Worm (Caenorhabditis elegans): ENCODE measurements around the gene fip-1.

Gene fip-1

ce11 chrIII:8620259-8620658 lies 19.3 kb upstream of the fip-1 start:
- TF ChIP-seq ceh-13 (GFP tag; optimal IDR thresholded peaks at IDR 0.05): no peak
- TF ChIP-seq F13C5.2 (tag; optimal IDR thresholded peaks at IDR 0.05): no peak
- TF ChIP-seq tbx-37 (GFP tag; conservative IDR thresholded peaks at IDR 0.05): no peak
- TF ChIP-seq aly-1 (tag; optimal IDR thresholded peaks at IDR 0.05): no peak
- no peak for TF ChIP-seq hnd-1 (tag; optimal IDR thresholded peaks at IDR 0.05)
- no peak for TF ChIP-seq hmg-4 (GFP tag; optimal IDR thresholded peaks at IDR 0.05)
- TF ChIP-seq B0310.2 (tag; optimal IDR thresholded peaks at IDR 0.05): no peak
- TF ChIP-seq ceh-36 (tag; optimal IDR thresholded peaks at IDR 0.05): no peak
- no peak for TF ChIP-seq flt-1 (GFP tag; IDR thresholded peaks at IDR 0.05)
- TF ChIP-seq scrt-1 (GFP tag; IDR thresholded peaks at IDR 0.05): no peak
- TF ChIP-seq ets-7 (tag; optimal IDR thresholded peaks at IDR 0.05): no peak
- TF ChIP-seq tbx-11 (GFP tag; IDR thresholded peaks at IDR 0.05): no peak
- TF ChIP-seq hmbx-1 (tag; optimal IDR thresholded peaks at IDR 0.05): no peak
- no peak for TF ChIP-seq tra-4 (tag; optimal IDR thresholded peaks at IDR 0.05)
- TF ChIP-seq sea-1 (GFP tag; conservative IDR thresholded peaks at IDR 0.05): no peak

- no peak for TF ChIP-seq ama-1 (optimal IDR thresholded peaks at IDR 0.05)
- TF ChIP-seq sea-1 (GFP tag; conservative IDR thresholded peaks at IDR 0.05): no peak
- TF ChIP-seq hmg-4 (GFP tag; optimal IDR thresholded peaks at IDR 0.05): no peak
- no peak for TF ChIP-seq flt-1 (GFP tag; IDR thresholded peaks at IDR 0.05)
- no peak for TF ChIP-seq ets-7 (tag; optimal IDR thresholded peaks at IDR 0.05)
- no peak for TF ChIP-seq tbx-37 (GFP tag; conservative IDR thresholded peaks at IDR 0.05)
- TF ChIP-seq tra-4 (tag; optimal IDR thresholded peaks at IDR 0.05): no peak
- no peak for TF ChIP-seq pes-1 (GFP tag; IDR thresholded peaks at IDR 0.05)
Measured at ce11 chrIII:8621002-8621401, 18.5 kb upstream of the fip-1 start.

ce11 chrIII:8621982-8622381 lies 17.6 kb upstream of the fip-1 start:
- no peak for TF ChIP-seq sea-1 (GFP tag; conservative IDR thresholded peaks at IDR 0.05)
- no peak for TF ChIP-seq tra-4 (tag; optimal IDR thresholded peaks at IDR 0.05)
- no peak for TF ChIP-seq ama-1 (optimal IDR thresholded peaks at IDR 0.05)
- no peak for TF ChIP-seq B0310.2 (tag; optimal IDR thresholded peaks at IDR 0.05)
- TF ChIP-seq ceh-13 (GFP tag; optimal IDR thresholded peaks at IDR 0.05): no peak
- TF ChIP-seq F13C5.2 (tag; optimal IDR thresholded peaks at IDR 0.05): no peak
- no peak for TF ChIP-seq ets-7 (tag; optimal IDR thresholded peaks at IDR 0.05)
- TF ChIP-seq hnd-1 (tag; optimal IDR thresholded peaks at IDR 0.05): no peak
- no peak for TF ChIP-seq flt-1 (GFP tag; IDR thresholded peaks at IDR 0.05)
- no peak for TF ChIP-seq hmg-4 (GFP tag; optimal IDR thresholded peaks at IDR 0.05)
- no peak for TF ChIP-seq pes-1 (GFP tag; IDR thresholded peaks at IDR 0.05)
- no peak for TF ChIP-seq ceh-36 (tag; optimal IDR thresholded peaks at IDR 0.05)
- TF ChIP-seq tbx-11 (GFP tag; IDR thresholded peaks at IDR 0.05): no peak
- TF ChIP-seq aly-1 (tag; optimal IDR thresholded peaks at IDR 0.05): no peak
- no peak for TF ChIP-seq hmbx-1 (tag; optimal IDR thresholded peaks at IDR 0.05)

- no peak for TF ChIP-seq ets-7 (tag; optimal IDR thresholded peaks at IDR 0.05)
- no peak for TF ChIP-seq tbx-37 (GFP tag; conservative IDR thresholded peaks at IDR 0.05)
- no peak for TF ChIP-seq scrt-1 (GFP tag; IDR thresholded peaks at IDR 0.05)
- no peak for TF ChIP-seq tbx-11 (GFP tag; IDR thresholded peaks at IDR 0.05)
- TF ChIP-seq sea-1 (GFP tag; conservative IDR thresholded peaks at IDR 0.05): no peak
- TF ChIP-seq flt-1 (GFP tag; IDR thresholded peaks at IDR 0.05): no peak
- TF ChIP-seq hmg-4 (GFP tag; optimal IDR thresholded peaks at IDR 0.05): no peak
- TF ChIP-seq F13C5.2 (tag; optimal IDR thresholded peaks at IDR 0.05): no peak
- no peak for TF ChIP-seq ceh-36 (tag; optimal IDR thresholded peaks at IDR 0.05)
- TF ChIP-seq B0310.2 (tag; optimal IDR thresholded peaks at IDR 0.05): no peak
- no peak for TF ChIP-seq ama-1 (optimal IDR thresholded peaks at IDR 0.05)
Measured at ce11 chrIII:8622435-8622834, 17.1 kb upstream of the fip-1 start, which contains the start of gene ceh-16. Gene ceh-16 (plus strand): TSS chrIII:8622735.

- no peak for TF ChIP-seq ama-1 (optimal IDR thresholded peaks at IDR 0.05)
- TF ChIP-seq tbx-37 (GFP tag; conservative IDR thresholded peaks at IDR 0.05): no peak
- TF ChIP-seq aly-1 (tag; optimal IDR thresholded peaks at IDR 0.05): no peak
- no peak for TF ChIP-seq hmg-4 (GFP tag; optimal IDR thresholded peaks at IDR 0.05)
Measured at ce11 chrIII:8625125-8625524, 14.4 kb upstream of the fip-1 start.

- TF ChIP-seq ets-7 (tag; optimal IDR thresholded peaks at IDR 0.05) (no peak), flt-1 (GFP tag; IDR thresholded peaks at IDR 0.05) (no peak), B0310.2 (tag; optimal IDR thresholded peaks at IDR 0.05) (no peak), hmbx-1 (tag; optimal IDR thresholded peaks at IDR 0.05) (no peak), ceh-36 (tag; optimal IDR thresholded peaks at IDR 0.05) (no peak), F13C5.2 (tag; optimal IDR thresholded peaks at IDR 0.05) (no peak), scrt-1 (GFP tag; IDR thresholded peaks at IDR 0.05) (no peak), hmg-4 (GFP tag; optimal IDR thresholded peaks at IDR 0.05) (no peak), tbx-11 (GFP tag; IDR thresholded peaks at IDR 0.05) (no peak), ceh-13 (GFP tag; optimal IDR thresholded peaks at IDR 0.05) (no peak), sea-1 (GFP tag; conservative IDR thresholded peaks at IDR 0.05) (no peak), tbx-37 (GFP tag; conservative IDR thresholded peaks at IDR 0.05) (no peak), aly-1 (tag; optimal IDR thresholded peaks at IDR 0.05) (no peak), tra-4 (tag; optimal IDR thresholded peaks at IDR 0.05) (no peak), hnd-1 (tag; optimal IDR thresholded peaks at IDR 0.05) (no peak), pes-1 (GFP tag; IDR thresholded peaks at IDR 0.05) (no peak), ama-1 (optimal IDR thresholded peaks at IDR 0.05) (no peak)
Measured at ce11 chrIII:8628405-8628982, 11.1 kb upstream of the fip-1 start, which contains the start of the genes polk-1 and gpr-1. Gene polk-1 (minus strand): TSS chrIII:8628590. Gene gpr-1 (plus strand): TSS chrIII:8628932.

ce11 chrIII:8630833-8631232 lies 8.7 kb upstream of the fip-1 start, which contains the start of gene dnj-10:
Gene dnj-10 (plus strand): TSS chrIII:8631165.
- TF ChIP-seq scrt-1 (GFP tag; IDR thresholded peaks at IDR 0.05) (no peak), B0310.2 (tag; optimal IDR thresholded peaks at IDR 0.05) (no peak), pes-1 (GFP tag; IDR thresholded peaks at IDR 0.05) (no peak)

- TF ChIP-seq tra-4 (tag; optimal IDR thresholded peaks at IDR 0.05) (no peak), hnd-1 (tag; optimal IDR thresholded peaks at IDR 0.05) (no peak), B0310.2 (tag; optimal IDR thresholded peaks at IDR 0.05) (no peak), ceh-36 (tag; optimal IDR thresholded peaks at IDR 0.05) (no peak), hmg-4 (GFP tag; optimal IDR thresholded peaks at IDR 0.05) (no peak), flt-1 (GFP tag; IDR thresholded peaks at IDR 0.05) (no peak), aly-1 (tag; optimal IDR thresholded peaks at IDR 0.05) (no peak), ceh-13 (GFP tag; optimal IDR thresholded peaks at IDR 0.05) (no peak), tbx-37 (GFP tag; conservative IDR thresholded peaks at IDR 0.05) (no peak)
Measured at ce11 chrIII:8636803-8637202, 2.7 kb upstream of the fip-1 start.

All from whole organism, early embryonic.